Worm (Caenorhabditis elegans): ENCODE measurements around the gene nstp-7.

- TF ChIP-seq tbx-11 (GFP tag; IDR thresholded peaks at IDR 0.05): no peak
- TF ChIP-seq aly-1 (tag; optimal IDR thresholded peaks at IDR 0.05): no peak
Measured at ce11 chrV:547980-548379, 33.7 kb upstream of the nstp-7 start, which contains the start of gene C14C6.6.
